Worm (Caenorhabditis elegans) whole organism, late embryonic: ENCODE data around the gene unc-62.
"Not testable (repeated sequence)": the region's sequence is repeated elsewhere in the genome, so short reads cannot be mapped to it uniquely, and the experiment has no call there.

Experiments used
- F13H6.1 ChIP-seq: sonication (generic microtip); optimal IDR thresholded peaks from 2 replicates; lab custom pipeline; 2016; ENCODE audit warnings: missing genetic modification characterization, missing compliant biosample characterization
- K02D7.2 ChIP-seq: sonication (generic microtip); optimal IDR thresholded peaks from 2 replicates; lab custom pipeline; 2017; ENCODE audit warnings: mild to moderate bottlenecking, missing genetic modification characterization, missing compliant biosample characterization
- K09A11.1 ChIP-seq: sonication (generic microtip); optimal IDR thresholded peaks from 2 replicates; lab custom pipeline; 2017; ENCODE audit warnings: antibody characterized with exemption, mild to moderate bottlenecking, missing genetic modification characterization, missing compliant biosample characterization; ENCODE audit not compliant: insufficient read depth
- T23F11.4 ChIP-seq: fragments of 200-800 bp; sonication (Bioruptor generic); optimal IDR thresholded peaks from 2 replicates; lab custom pipeline; 2018; ENCODE audit warnings: mild to moderate bottlenecking, missing genetic modification characterization, missing compliant biosample characterization
- ama-1 ChIP-seq: fragments of 150-350 bp; optimal IDR thresholded peaks from 2 replicates; lab custom pipeline; 2014
- ceh-14 ChIP-seq: sonication (generic microtip); optimal IDR thresholded peaks from 2 replicates; lab custom pipeline; 2016; ENCODE audit warnings: missing genotype, missing genetic modification characterization, missing compliant biosample characterization
- ceh-18 ChIP-seq: sonication (generic microtip); optimal IDR thresholded peaks from 2 replicates; lab custom pipeline; 2016; ENCODE audit warnings: missing genetic modification characterization, missing compliant biosample characterization
- ceh-2 ChIP-seq: sonication (generic microtip); optimal IDR thresholded peaks from 2 replicates; lab custom pipeline; 2016; ENCODE audit warnings: missing genotype, missing genetic modification characterization, missing compliant biosample characterization
- ceh-24 ChIP-seq: sonication (generic microtip); optimal IDR thresholded peaks from 2 replicates; lab custom pipeline; 2016; ENCODE audit warnings: mild to moderate bottlenecking, missing genetic modification characterization, missing compliant biosample characterization
- ceh-30 ChIP-seq: fragments of 150-350 bp; optimal IDR thresholded peaks from 2 replicates; lab custom pipeline; 2014; ENCODE audit warnings: missing biosample characterization, missing genetic modification characterization
- ceh-31 ChIP-seq: sonication (generic microtip); optimal IDR thresholded peaks from 2 replicates; lab custom pipeline; 2016; ENCODE audit warnings: missing genetic modification characterization, missing compliant biosample characterization
- ceh-34 ChIP-seq: sonication (generic microtip); optimal IDR thresholded peaks from 2 replicates; lab custom pipeline; 2016; ENCODE audit warnings: mild to moderate bottlenecking, missing genetic modification characterization, missing compliant biosample characterization
- ceh-6 ChIP-seq: fragments of 200-800 bp; sonication (Bioruptor generic); optimal IDR thresholded peaks from 2 replicates; lab custom pipeline; 2018; ENCODE audit warnings: mild to moderate bottlenecking, missing genetic modification characterization, missing compliant biosample characterization
- ceh-9 ChIP-seq: sonication (generic microtip); optimal IDR thresholded peaks from 2 replicates; lab custom pipeline; 2016; ENCODE audit warnings: mild to moderate bottlenecking, missing genetic modification characterization, inconsistent platforms, missing compliant biosample characterization
- dve-1 ChIP-seq: sonication (generic microtip); optimal IDR thresholded peaks from 2 replicates; lab custom pipeline; 2017; ENCODE audit warnings: antibody characterized with exemption, mild to moderate bottlenecking, missing genetic modification characterization, missing compliant biosample characterization
- elt-4 ChIP-seq: sonication (generic microtip); optimal IDR thresholded peaks from 2 replicates; lab custom pipeline; 2016; ENCODE audit warnings: missing genetic modification characterization, missing compliant biosample characterization
- eyg-1 ChIP-seq: sonication (generic microtip); optimal IDR thresholded peaks from 2 replicates; lab custom pipeline; 2016; ENCODE audit warnings: missing genotype, missing genetic modification characterization, missing compliant biosample characterization
- fax-1 ChIP-seq: sonication (generic microtip); optimal IDR thresholded peaks from 2 replicates; lab custom pipeline; 2016; ENCODE audit warnings: missing genotype, missing genetic modification characterization, missing compliant biosample characterization
- gmeb-2 ChIP-seq: sonication (generic microtip); optimal IDR thresholded peaks from 2 replicates; lab custom pipeline; 2016; ENCODE audit warnings: missing genetic modification characterization, inconsistent platforms, missing compliant biosample characterization
- hlh-15 ChIP-seq: sonication (generic microtip); optimal IDR thresholded peaks from 2 replicates; lab custom pipeline; 2016; ENCODE audit warnings: missing genetic modification characterization, missing compliant biosample characterization
- hlh-8 ChIP-seq: sonication (generic microtip); optimal IDR thresholded peaks from 2 replicates; lab custom pipeline; 2016; ENCODE audit warnings: missing genotype, missing genetic modification characterization, missing compliant biosample characterization
- lin-11 ChIP-seq: fragments of 200-800 bp; sonication (Bioruptor generic); optimal IDR thresholded peaks from 2 replicates; lab custom pipeline; 2018; ENCODE audit warnings: mild to moderate bottlenecking, missing genetic modification characterization, missing compliant biosample characterization
- nhr-232 ChIP-seq: sonication (generic microtip); optimal IDR thresholded peaks from 2 replicates; lab custom pipeline; 2016; ENCODE audit warnings: missing genetic modification characterization, missing compliant biosample characterization
- npax-4 ChIP-seq: sonication (generic microtip); optimal IDR thresholded peaks from 2 replicates; lab custom pipeline; 2016; ENCODE audit warnings: missing genetic modification characterization, missing compliant biosample characterization
- odd-2 ChIP-seq: sonication (generic microtip); optimal IDR thresholded peaks from 2 replicates; lab custom pipeline; 2017; ENCODE audit warnings: antibody characterized with exemption, mild to moderate bottlenecking, missing genetic modification characterization, missing compliant biosample characterization
- pag-3 ChIP-seq: sonication (generic microtip); optimal IDR thresholded peaks from 2 replicates; lab custom pipeline; 2016; ENCODE audit warnings: missing compliant biosample characterization, missing genetic modification characterization, borderline replicate concordance
- pat-9 ChIP-seq: fragments of 200-800 bp; sonication (Bioruptor generic); optimal IDR thresholded peaks from 2 replicates; lab custom pipeline; 2018; ENCODE audit warnings: mild to moderate bottlenecking, missing genetic modification characterization, moderate library complexity, missing compliant biosample characterization
- pax-1 ChIP-seq: fragments of 150-350 bp; optimal IDR thresholded peaks from 2 replicates; lab custom pipeline; 2014; ENCODE audit warnings: missing biosample characterization, missing genetic modification characterization
- pha-2 ChIP-seq: sonication (generic microtip); optimal IDR thresholded peaks from 2 replicates; lab custom pipeline; 2017; ENCODE audit warnings: mild to moderate bottlenecking, missing genetic modification characterization, missing compliant biosample characterization
- pha-4 ChIP-seq: fragments of 150-350 bp; optimal IDR thresholded peaks from 2 replicates; lab custom pipeline; 2018; ENCODE audit warnings: missing biosample characterization, missing genetic modification reagents, missing genetic modification characterization
- pqm-1 ChIP-seq: sonication (generic microtip); optimal IDR thresholded peaks from 2 replicates; lab custom pipeline; 2016; ENCODE audit warnings: missing genetic modification characterization, missing compliant biosample characterization
- pros-1 ChIP-seq: fragments of 150-350 bp; optimal IDR thresholded peaks from 2 replicates; lab custom pipeline; 2014; ENCODE audit warnings: missing biosample characterization, missing genetic modification reagents, missing genetic modification characterization
- ref-2 ChIP-seq: sonication (generic microtip); optimal IDR thresholded peaks from 2 replicates; lab custom pipeline; 2016; ENCODE audit warnings: missing genetic modification characterization, missing compliant biosample characterization
- rnt-1 ChIP-seq: sonication (generic microtip); optimal IDR thresholded peaks from 2 replicates; lab custom pipeline; 2016; ENCODE audit warnings: missing genetic modification characterization, missing compliant biosample characterization
- sdc-2 ChIP-seq: sonication (generic microtip); optimal IDR thresholded peaks from 2 replicates; lab custom pipeline; 2016; ENCODE audit warnings: missing genotype, missing genetic modification characterization, missing compliant biosample characterization
- sox-2 ChIP-seq: fragments of 200-800 bp; sonication (Bioruptor generic); IDR thresholded peaks from 2 replicates; pipeline ENCODE4 v1.3.6; 2022; ENCODE audit warnings: missing genetic modification reagents, missing genetic modification characterization, missing compliant biosample characterization
- unc-42 ChIP-seq: sonication (generic microtip); optimal IDR thresholded peaks from 2 replicates; lab custom pipeline; 2016; ENCODE audit warnings: missing genotype, missing genetic modification characterization, missing compliant biosample characterization
- unc-55 ChIP-seq: sonication (generic microtip); optimal IDR thresholded peaks from 2 replicates; lab custom pipeline; 2017; ENCODE audit warnings: missing biosample characterization, missing genetic modification reagents, missing genetic modification characterization
- unc-86 ChIP-seq: sonication (generic microtip); optimal IDR thresholded peaks from 2 replicates; lab custom pipeline; 2016; ENCODE audit warnings: missing genetic modification characterization, missing compliant biosample characterization
- zip-5 ChIP-seq: sonication (generic microtip); optimal IDR thresholded peaks from 2 replicates; lab custom pipeline; 2016; ENCODE audit warnings: missing genetic modification characterization, missing compliant biosample characterization
- ztf-16 ChIP-seq: sonication (generic microtip); optimal IDR thresholded peaks from 2 replicates; lab custom pipeline; 2017; ENCODE audit warnings: missing genetic modification characterization, missing compliant biosample characterization

unc-62 gene

ce11 chrV:4471065-4471464 is 26.2 kb upstream of the unc-62 start, which contains the start of gene T08H10.3:
T08H10.3 (plus strand) TSS chrV:4471365.
- TF ChIP-seq pqm-1 (tag; lab: Kevin White, UChicago): no peak
- no peak for TF ChIP-seq dve-1 (tag; lab: Kevin White, UChicago)
- no peak for TF ChIP-seq ceh-9 (tag; lab: Kevin White, UChicago)
- TF ChIP-seq ceh-18 (tag; lab: Kevin White, UChicago): no peak
- TF ChIP-seq eyg-1 (tag; lab: Kevin White, UChicago): no peak
- no peak for TF ChIP-seq F13H6.1
- TF ChIP-seq fax-1 (tag; lab: Kevin White, UChicago): no peak
- no peak for TF ChIP-seq pros-1
- no peak for TF ChIP-seq ceh-6 (GFP tag; lab: Kevin White, UChicago)
- TF ChIP-seq ceh-14 (tag; lab: Kevin White, UChicago): no peak
- TF ChIP-seq K02D7.2 (tag; lab: Kevin White, UChicago): no peak
- TF ChIP-seq hlh-8 (tag; lab: Kevin White, UChicago): no peak
- no peak for TF ChIP-seq elt-4 (tag; lab: Kevin White, UChicago)
- no peak for TF ChIP-seq npax-4 (tag; lab: Kevin White, UChicago)
- TF ChIP-seq ceh-24 (tag; lab: Kevin White, UChicago): no peak
- no peak for TF ChIP-seq ceh-2

ce11 chrV:4474543-4474942 is 22.7 kb upstream of the unc-62 start, which contains the start of gene str-35:
str-35 (plus strand) TSS chrV:4474843.
- not testable (repeated sequence) for TF ChIP-seq K09A11.1, hlh-8, npax-4 (tag; lab: Kevin White, UChicago)
- TF ChIP-seq, all 69 proteins: peak for 0; not testable (repeated sequence) for 69

- TF ChIP-seq pat-9: no peak
- no peak for TF ChIP-seq lin-11 (tag; lab: Kevin White, UChicago)
- no peak for TF ChIP-seq unc-86
- no peak for TF ChIP-seq pha-2 (tag; lab: Kevin White, UChicago)
- no peak for TF ChIP-seq eyg-1 (tag; lab: Kevin White, UChicago)
- no peak for TF ChIP-seq pax-1 (tag; lab: Kevin White, UChicago)
- TF ChIP-seq odd-2 (tag; lab: Kevin White, UChicago): no peak
- no peak for TF ChIP-seq ceh-30 (tag; lab: Kevin White, UChicago)
- TF ChIP-seq pag-3 (tag; lab: Kevin White, UChicago): no peak
- TF ChIP-seq zip-5 (tag; lab: Kevin White, UChicago): no peak
- no peak for TF ChIP-seq nhr-232 (tag; lab: Kevin White, UChicago)
- TF ChIP-seq ztf-16 (tag; lab: Kevin White, UChicago): no peak
- no peak for TF ChIP-seq elt-4 (tag; lab: Kevin White, UChicago)
- no peak for TF ChIP-seq ama-1 (lab: Kevin White, UChicago)
- TF ChIP-seq ceh-31 (tag; lab: Kevin White, UChicago): no peak
- no peak for TF ChIP-seq T23F11.4 (GFP tag; lab: Kevin White, UChicago)
- TF ChIP-seq ceh-34: no peak
Observed at ce11 chrV:4481823-4482222, 15.4 kb upstream of the unc-62 start.

ce11 chrV:4483049-4483507 is 14.2 kb upstream of the unc-62 start, which contains the start of gene exc-15:
exc-15 (plus strand) TSS chrV:4483459.
- TF ChIP-seq ceh-31 (tag; lab: Kevin White, UChicago) (no peak), gmeb-2 (tag; lab: Kevin White, UChicago) (no peak), eyg-1 (tag; lab: Kevin White, UChicago) (no peak), pha-2 (tag; lab: Kevin White, UChicago) (no peak), pax-1 (tag; lab: Kevin White, UChicago) (no peak), dve-1 (tag; lab: Kevin White, UChicago) (no peak), ceh-30 (tag; lab: Kevin White, UChicago) (no peak), sox-2 (no peak), unc-55 (GFP tag; lab: Kevin White, UChicago) (no peak), hlh-15 (tag; lab: Kevin White, UChicago) (no peak), pag-3 (tag; lab: Kevin White, UChicago) (no peak), pha-4 (tag; lab: Kevin White, UChicago) (no peak), K09A11.1 (tag; lab: Kevin White, UChicago) (no peak), unc-42 (tag; lab: Kevin White, UChicago) (no peak), lin-11 (tag; lab: Kevin White, UChicago) (no peak), rnt-1 (tag; lab: Kevin White, UChicago) (no peak), ref-2 (tag; lab: Kevin White, UChicago) (no peak), ceh-34 (no peak), sdc-2 (tag; lab: Kevin White, UChicago) (no peak), pqm-1 (tag; lab: Kevin White, UChicago) (no peak)
